Fruit fly (Drosophila melanogaster) whole organism, embryonic: ENCODE data around the gene CG43894.
A peak's percentile ranks its signal among the peaks of the same experiment; 100 is the strongest.

ENCODE experiments used
- B-H1 ChIP-seq: fragments of 200-800 bp; sonication (Bioruptor generic); IDR thresholded peaks from 3 replicates; pipeline ENCODE4 v1.3.6; 2022; ENCODE audit warnings: missing biosample characterization, missing genetic modification characterization
- Blimp-1 ChIP-seq: fragments of 200-800 bp; sonication (Bioruptor generic); optimal IDR thresholded peaks from 3 replicates; lab custom pipeline; 2018; ENCODE audit warnings: missing biosample characterization, missing genetic modification characterization, mild to moderate bottlenecking, moderate library complexity, missing genetic modification reagents
- CG12155 ChIP-seq: fragments of 200-800 bp; sonication (Bioruptor generic); optimal IDR thresholded peaks from 3 replicates; lab custom pipeline; 2016; ENCODE audit warnings: missing biosample characterization, missing genetic modification characterization
- CG14710 ChIP-seq: fragments of 200-800 bp; sonication (Bioruptor generic); optimal IDR thresholded peaks from 3 replicates; lab custom pipeline; 2019; ENCODE audit warnings: missing biosample characterization, mild to moderate bottlenecking, missing genetic modification characterization, moderate library complexity
- CG15696 ChIP-seq: fragments of 200-800 bp; sonication (Bioruptor generic); optimal IDR thresholded peaks from 2 replicates; lab custom pipeline; 2019; ENCODE audit warnings: missing biosample characterization, mild to moderate bottlenecking, missing genetic modification characterization, moderate library complexity
- CG1602 ChIP-seq: fragments of 200-800 bp; sonication (Bioruptor generic); optimal IDR thresholded peaks from 3 replicates; lab custom pipeline; 2016; ENCODE audit warnings: missing biosample characterization, missing genetic modification characterization
- CG16779 ChIP-seq: fragments of 200-800 bp; sonication (Bioruptor generic); IDR thresholded peaks from 2 replicates; pipeline ENCODE4 v1.3.6; 2022; ENCODE audit warnings: missing biosample characterization, missing genetic modification characterization
- CG16815 ChIP-seq: fragments of 200-800 bp; sonication (Bioruptor generic); optimal IDR thresholded peaks from 3 replicates; lab custom pipeline; 2017; ENCODE audit warnings: missing biosample characterization, mild to moderate bottlenecking, missing genetic modification characterization
- CG17568 ChIP-seq: fragments of 200-800 bp; sonication (Bioruptor generic); optimal IDR thresholded peaks from 2 replicates; lab custom pipeline; 2018; ENCODE audit warnings: missing biosample characterization, mild to moderate bottlenecking, missing genetic modification characterization, moderate library complexity
- CG30403 ChIP-seq: fragments of 200-800 bp; sonication (Bioruptor generic); optimal IDR thresholded peaks from 3 replicates; lab custom pipeline; 2016; ENCODE audit warnings: missing biosample characterization, missing genetic modification characterization
- CG31388 ChIP-seq: fragments of 200-800 bp; sonication (Bioruptor generic); optimal IDR thresholded peaks from 2 replicates; lab custom pipeline; 2016; ENCODE audit warnings: missing biosample characterization, missing genetic modification characterization
- CG33557 ChIP-seq: fragments of 200-800 bp; sonication (Bioruptor generic); optimal IDR thresholded peaks from 2 replicates; lab custom pipeline; 2019; ENCODE audit warnings: missing biosample characterization, mild to moderate bottlenecking, missing genetic modification characterization, moderate library complexity
- CG3407 ChIP-seq: fragments of 200-800 bp; sonication (Bioruptor generic); optimal IDR thresholded peaks from 2 replicates; lab custom pipeline; 2018; ENCODE audit warnings: missing biosample characterization, mild to moderate bottlenecking, missing genetic modification characterization
- CG34376 ChIP-seq: fragments of 200-800 bp; sonication (Bioruptor generic); optimal IDR thresholded peaks from 2 replicates; lab custom pipeline; 2018; ENCODE audit warnings: missing biosample characterization, mild to moderate bottlenecking, missing genetic modification characterization
- CG43689 ChIP-seq: fragments of 200-800 bp; sonication (Bioruptor generic); IDR thresholded peaks from 2 replicates; pipeline ENCODE4 v1.3.6; 2022; ENCODE audit warnings: missing biosample characterization, missing genetic modification characterization
- CG5245 ChIP-seq: fragments of 200-800 bp; sonication (Bioruptor generic); optimal IDR thresholded peaks from 3 replicates; lab custom pipeline; 2016; ENCODE audit warnings: missing biosample characterization, missing genetic modification characterization
- CG6272 ChIP-seq: fragments of 200-800 bp; sonication (Bioruptor generic); IDR thresholded peaks from 2 replicates; pipeline ENCODE4 v1.3.6; 2022; ENCODE audit warnings: missing biosample characterization, missing genetic modification characterization
- CG6654 ChIP-seq: fragments of 200-800 bp; sonication (Bioruptor generic); optimal IDR thresholded peaks from 2 replicates; lab custom pipeline; 2017; ENCODE audit warnings: missing biosample characterization, mild to moderate bottlenecking, missing genetic modification characterization
- CG7556 ChIP-seq: fragments of 200-800 bp; sonication (Bioruptor generic); optimal IDR thresholded peaks from 2 replicates; lab custom pipeline; 2017; ENCODE audit warnings: missing biosample characterization, mild to moderate bottlenecking, missing genetic modification characterization
- CG8478 ChIP-seq: fragments of >200 bp; optimal IDR thresholded peaks from 2 replicates; lab custom pipeline; 2018
- CG8765 ChIP-seq: fragments of 200-800 bp; sonication (Bioruptor generic); IDR thresholded peaks from 2 replicates; pipeline ENCODE4 v1.3.6; 2022; ENCODE audit warnings: missing biosample characterization, missing genetic modification characterization
- CrebB ChIP-seq: fragments of 200-800 bp; sonication (Bioruptor generic); optimal IDR thresholded peaks from 3 replicates; lab custom pipeline; 2018; ENCODE audit warnings: missing biosample characterization, mild to moderate bottlenecking, missing genetic modification characterization
- D19A ChIP-seq: fragments of 200-800 bp; optimal IDR thresholded peaks from 3 replicates; lab custom pipeline; 2019; ENCODE audit warnings: missing biosample characterization, mild to moderate bottlenecking, missing genetic modification characterization, moderate library complexity
- Dip3 ChIP-seq: fragments of 200-800 bp; sonication (Bioruptor generic); optimal IDR thresholded peaks from 3 replicates; lab custom pipeline; 2016; ENCODE audit warnings: missing biosample characterization, missing genetic modification characterization
- Doc2 ChIP-seq: fragments of 200-800 bp; sonication (Bioruptor generic); IDR thresholded peaks from 2 replicates; pipeline ENCODE4 v1.3.6; 2022; ENCODE audit warnings: missing biosample characterization, missing genetic modification characterization
- Fer3 ChIP-seq: fragments of 200-800 bp; sonication (Bioruptor generic); optimal IDR thresholded peaks from 2 replicates; lab custom pipeline; 2018; ENCODE audit warnings: missing biosample characterization, mild to moderate bottlenecking, missing genetic modification characterization, moderate library complexity
- MESR4 ChIP-seq: fragments of 200-800 bp; sonication (Bioruptor generic); optimal IDR thresholded peaks from 2 replicates; lab custom pipeline; 2018; ENCODE audit warnings: missing biosample characterization, mild to moderate bottlenecking, missing genetic modification characterization, moderate library complexity
- Mes4 ChIP-seq: fragments of 200-800 bp; sonication (Bioruptor generic); optimal IDR thresholded peaks from 2 replicates; lab custom pipeline; 2016; ENCODE audit warnings: missing biosample characterization, missing genetic modification characterization
- Myb ChIP-seq: fragments of 200-800 bp; sonication (Bioruptor generic); optimal IDR thresholded peaks from 2 replicates; lab custom pipeline; 2016; ENCODE audit warnings: missing biosample characterization, missing genetic modification characterization
- NC2β ChIP-seq: fragments of 200-800 bp; sonication (Bioruptor generic); optimal IDR thresholded peaks from 2 replicates; lab custom pipeline; 2016; ENCODE audit warnings: missing biosample characterization, missing genetic modification characterization
- Nf-YA ChIP-seq: fragments of 200-800 bp; sonication (Bioruptor generic); IDR thresholded peaks from 2 replicates; pipeline ENCODE4 v1.3.6; 2022; ENCODE audit warnings: missing biosample characterization, missing genetic modification characterization
- Ravus ChIP-seq: fragments of 200-800 bp; sonication (Bioruptor generic); IDR thresholded peaks from 2 replicates; pipeline ENCODE4 v1.3.6; 2022; ENCODE audit warnings: missing biosample characterization, missing genetic modification characterization
- Sry-δ ChIP-seq: fragments of 200-800 bp; sonication (Bioruptor generic); optimal IDR thresholded peaks from 2 replicates; lab custom pipeline; 2016; ENCODE audit warnings: missing biosample characterization, missing genetic modification characterization
- Vsx1 ChIP-seq: fragments of 200-800 bp; sonication (Bioruptor generic); optimal IDR thresholded peaks from 2 replicates; lab custom pipeline; 2017; ENCODE audit warnings: missing biosample characterization, mild to moderate bottlenecking, missing genetic modification characterization, missing genetic modification reagents
- bab2 ChIP-seq: fragments of 200-800 bp; sonication (Bioruptor generic); optimal IDR thresholded peaks from 2 replicates; lab custom pipeline; 2016; ENCODE audit warnings: missing biosample characterization, missing genetic modification characterization
- chm ChIP-seq: fragments of 200-800 bp; sonication (Bioruptor generic); IDR thresholded peaks from 2 replicates; pipeline ENCODE4 v1.3.6; 2022; ENCODE audit warnings: missing biosample characterization, missing genetic modification characterization
- chn ChIP-seq: fragments of 200-800 bp; sonication (Bioruptor generic); optimal IDR thresholded peaks from 2 replicates; lab custom pipeline; 2016; ENCODE audit warnings: missing biosample characterization, missing genetic modification characterization
- dan ChIP-seq: fragments of 200-800 bp; sonication (Bioruptor generic); IDR thresholded peaks from 2 replicates; pipeline ENCODE4 v1.3.6; 2022; ENCODE audit warnings: missing biosample characterization, missing genetic modification characterization
- dimm ChIP-seq: fragments of 200-800 bp; sonication (Bioruptor generic); IDR thresholded peaks from 2 replicates; pipeline ENCODE4 v1.3.6; 2022; ENCODE audit warnings: missing biosample characterization, missing genetic modification characterization
- esg ChIP-seq: fragments of 200-800 bp; sonication (Bioruptor generic); conservative IDR thresholded peaks from 2 replicates; pipeline ENCODE4 v1.3.6; 2022; ENCODE audit warnings: missing biosample characterization, missing genetic modification characterization
- ken ChIP-seq: fragments of 200-800 bp; sonication (Bioruptor generic); IDR thresholded peaks from 3 replicates; pipeline ENCODE4 v1.3.6; 2022; ENCODE audit warnings: missing biosample characterization, missing genetic modification characterization
- luna ChIP-seq: fragments of 200-800 bp; sonication (Bioruptor generic); optimal IDR thresholded peaks from 2 replicates; lab custom pipeline; 2016; ENCODE audit warnings: missing biosample characterization, missing genetic modification characterization
- mam ChIP-seq: fragments of 200-800 bp; sonication (Bioruptor generic); optimal IDR thresholded peaks from 3 replicates; lab custom pipeline; 2016; ENCODE audit warnings: missing biosample characterization, missing genetic modification characterization
- nom ChIP-seq: fragments of 200-800 bp; sonication (Bioruptor generic); optimal IDR thresholded peaks from 2 replicates; lab custom pipeline; 2017; ENCODE audit warnings: missing biosample characterization, missing genetic modification characterization, mild to moderate bottlenecking, moderate library complexity, missing genetic modification reagents
- pan ChIP-seq, 4 experiments: fragments of >200 bp in 3 of 4; fragments of 200-800 bp in 1 of 4; sonication (Bioruptor generic) in 1 of 4; optimal IDR thresholded peaks in 3 of 4; IDR thresholded peaks in 1 of 4; 2 replicates each; pipeline versions ENCODE4 v1.3.6 to Lab custom; 2017 to 2022; ENCODE audit warnings: missing biosample characterization in 2 of 4, missing genetic modification characterization in 2 of 4, mixed read lengths in 1 of 4
- pzg ChIP-seq: fragments of 200-800 bp; sonication (Bioruptor generic); optimal IDR thresholded peaks from 3 replicates; lab custom pipeline; 2018; ENCODE audit warnings: missing biosample characterization, mild to moderate bottlenecking, missing genetic modification characterization, moderate library complexity
- sob ChIP-seq: fragments of 200-800 bp; sonication (Bioruptor generic); IDR thresholded peaks from 2 replicates; pipeline ENCODE4 v1.3.6; 2022; ENCODE audit warnings: missing biosample characterization, missing genetic modification characterization
- tap ChIP-seq: fragments of 200-800 bp; optimal IDR thresholded peaks from 3 replicates; lab custom pipeline; 2019; ENCODE audit warnings: missing biosample characterization, mild to moderate bottlenecking, missing genetic modification characterization, moderate library complexity
- twi ChIP-seq: fragments of 200-800 bp; optimal IDR thresholded peaks from 2 replicates; lab custom pipeline; 2019; ENCODE audit warnings: missing biosample characterization, mild to moderate bottlenecking, missing genetic modification characterization, moderate library complexity
- wor ChIP-seq: fragments of 200-800 bp; sonication (Bioruptor generic); IDR thresholded peaks from 2 replicates; pipeline ENCODE4 v1.3.6; 2022; ENCODE audit warnings: missing biosample characterization, missing genetic modification characterization

CG43894 gene

DNA sequence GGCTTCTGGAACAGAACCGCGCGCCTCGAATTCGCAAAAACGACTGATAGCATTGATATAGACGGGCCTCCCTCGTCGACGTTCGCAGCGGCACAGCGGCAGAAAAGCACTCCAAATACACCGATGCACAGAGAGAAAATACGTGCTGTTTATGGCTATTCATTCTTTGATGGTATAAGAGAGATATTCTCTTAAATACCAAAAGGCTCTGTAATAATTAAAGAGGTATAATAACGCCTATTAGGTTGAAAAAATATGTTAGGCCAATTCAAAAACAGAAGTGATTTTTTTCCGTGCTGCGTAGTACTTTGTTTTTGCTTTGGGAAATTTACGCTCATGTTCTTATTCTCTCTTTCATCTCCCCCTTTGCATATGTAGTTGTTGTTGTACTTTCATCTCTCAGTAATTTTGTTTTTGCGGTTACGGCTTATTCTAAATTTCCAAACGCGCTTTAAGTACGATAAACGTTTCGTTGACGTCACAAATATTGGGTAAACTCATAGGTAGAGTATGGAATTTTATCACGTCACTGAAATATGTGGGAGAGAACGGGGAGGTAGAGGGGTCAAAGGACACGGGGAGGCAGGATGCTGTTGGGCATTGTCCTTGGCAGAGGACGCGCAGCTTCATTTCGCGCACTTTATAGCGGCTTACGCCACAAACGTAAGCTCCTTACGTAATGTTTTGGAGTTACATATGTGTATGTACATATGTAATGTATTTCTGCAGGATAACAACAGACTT, 46.3 kb upstream of the CG43894 start, which contains the start of gene nebu (continued):
- TF ChIP-seq Dip3 (GFP tag; lab: Kevin White, UChicago) (peak; percentile 98), B-H1 (GFP tag; lab: Robert Waterston, UW) (peak; percentile 94), MESR4 (GFP tag; lab: Kevin White, UChicago) (peak; percentile 56), CrebB (tag; lab: Kevin White, UChicago) (peak; percentile 95), CG1602 (GFP tag; lab: Kevin White, UChicago) (peak; percentile 91), nom (GFP tag; lab: Kevin White, UChicago) (peak; percentile 92), dan (no peak), sob (GFP tag; lab: Robert Waterston, UW) (peak; percentile 98), CG12155 (peak; percentile 96), CG30403 (peak; percentile 96), pan (optimal IDR thresholded peaks at IDR 0.05; lab: Kevin White, UChicago) (no peak), pan (GFP tag; optimal IDR thresholded peaks at IDR 0.05 in 1 of 2, IDR thresholded peaks at IDR 0.05 in 1 of 2) (peak in 1 of 2 experiments; percentile 97), Fer3 (tag; lab: Kevin White, UChicago) (peak; percentile 97), D19A (tag; lab: Kevin White, UChicago) (peak; percentile 88), NC2β (GFP tag; lab: Kevin White, UChicago) (peak; percentile 90), luna (GFP tag; lab: Kevin White, UChicago) (peak; percentile 98), Nf-YA (GFP tag; lab: Robert Waterston, UW) (peak; percentile 93), dimm (GFP tag; lab: Robert Waterston, UW) (no peak; the same call in 1 of the 2 replicates), Vsx1 (GFP tag; lab: Kevin White, UChicago) (peak; percentile 87), CG43689 (peak; percentile 89), CG14710 (tag; lab: Kevin White, UChicago) (peak; percentile 78), CG3407 (GFP tag; lab: Kevin White, UChicago) (peak; percentile 78), CG16779 (GFP tag; lab: Robert Waterston, UW) (peak; percentile 96), wor (GFP tag; lab: Robert Waterston, UW) (peak; percentile 84), Sry-δ (GFP tag; lab: Kevin White, UChicago) (peak; percentile 73), Doc2 (GFP tag; lab: Robert Waterston, UW) (no peak), CG6272 (GFP tag; lab: Robert Waterston, UW) (no peak), chm (GFP tag; lab: Robert Waterston, UW) (peak; percentile 95; the same call in 1 of the 2 replicates), bab2 (GFP tag; lab: Kevin White, UChicago) (peak; percentile 97), esg (GFP tag; lab: Robert Waterston, UW) (peak; percentile 95), CG16815 (GFP tag; lab: Kevin White, UChicago) (peak; percentile 92), Ravus (GFP tag; lab: Robert Waterston, UW) (peak; percentile 93), CG5245 (GFP tag; lab: Kevin White, UChicago) (peak; percentile 91), Blimp-1 (GFP tag; lab: Kevin White, UChicago) (peak; percentile 88), CG34376 (GFP tag; lab: Kevin White, UChicago) (peak; percentile 97), CG33557 (GFP tag; lab: Kevin White, UChicago) (peak; percentile 47), CG31388 (GFP tag; lab: Kevin White, UChicago) (peak; percentile 91), chn (GFP tag; lab: Kevin White, UChicago) (peak; percentile 93), pzg (GFP tag; lab: Kevin White, UChicago) (peak; percentile 33), CG17568 (GFP tag; lab: Kevin White, UChicago) (peak; percentile 92), CG6654 (GFP tag; lab: Kevin White, UChicago) (peak; percentile 69), Mes4 (GFP tag; lab: Kevin White, UChicago) (peak; percentile 83), Myb (GFP tag; lab: Kevin White, UChicago) (peak; percentile 89), tap (tag; lab: Kevin White, UChicago) (peak; percentile 91), ken (GFP tag; lab: Robert Waterston, UW) (peak; percentile 89; the same call in 1 of the 3 replicates), CG15696 (tag; lab: Kevin White, UChicago) (peak; percentile 72), CG7556 (GFP tag; lab: Kevin White, UChicago) (peak; percentile 97), twi (peak; percentile 76), CG8478 (no peak), mam (GFP tag; lab: Kevin White, UChicago) (peak; percentile 98), CG8765 (GFP tag; lab: Robert Waterston, UW) (no peak)
